Fruit fly (Drosophila melanogaster): ENCODE measurements around the gene kin17.

- no peak for TF ChIP-seq fkh (GFP tag; optimal IDR thresholded peaks at IDR 0.05)
- no peak for TF ChIP-seq Gug (GFP tag; IDR thresholded peaks at IDR 0.05)
- no peak for TF ChIP-seq Sox14 (GFP tag; optimal IDR thresholded peaks at IDR 0.05)
- TF ChIP-seq CG15336 (GFP tag; IDR thresholded peaks at IDR 0.05) = no peak
Observed at dm6 chr3L:20342334-20342733, 14.3 kb upstream of the kin17 start, which contains the start of gene Spn77Bc.

Data from whole organism, prepupa.